Fruit fly (Drosophila melanogaster) whole organism, adult: ENCODE results near the gene CycB3.

ENCODE experiments used
- CG11617 ChIP-seq: fragments of 200-800 bp; sonication (Bioruptor generic); optimal IDR thresholded peaks from 2 replicates; lab custom pipeline; 2017; ENCODE audit warnings: mild to moderate bottlenecking, missing biosample characterization, missing genetic modification reagents, missing genetic modification characterization
- CG14711 ChIP-seq: fragments of 200-800 bp; sonication (Bioruptor generic); optimal IDR thresholded peaks from 2 replicates; lab custom pipeline; 2018; ENCODE audit warnings: missing biosample characterization, mild to moderate bottlenecking, missing genetic modification characterization, moderate library complexity
- CG33017 ChIP-seq: fragments of 200-800 bp; sonication (Bioruptor generic); optimal IDR thresholded peaks from 2 replicates; lab custom pipeline; 2018; ENCODE audit warnings: missing biosample characterization, mild to moderate bottlenecking, missing genetic modification characterization, moderate library complexity
- CG5204 ChIP-seq: fragments of 200-800 bp; sonication (Bioruptor generic); optimal IDR thresholded peaks from 2 replicates; lab custom pipeline; 2016; ENCODE audit warnings: missing biosample characterization, missing genetic modification characterization
- CG7045 ChIP-seq: fragments of 200-800 bp; sonication (Bioruptor generic); optimal IDR thresholded peaks from 2 replicates; lab custom pipeline; 2017; ENCODE audit warnings: missing biosample characterization, mild to moderate bottlenecking, missing genetic modification characterization
- CG7101 ChIP-seq: fragments of 200-800 bp; sonication (Bioruptor generic); optimal IDR thresholded peaks from 2 replicates; lab custom pipeline; 2018; ENCODE audit warnings: missing biosample characterization, mild to moderate bottlenecking, missing genetic modification characterization, moderate library complexity
- Clk ChIP-seq: fragments of 200-800 bp; sonication (Bioruptor generic); optimal IDR thresholded peaks from 2 replicates; lab custom pipeline; 2017; ENCODE audit warnings: missing biosample characterization, missing genetic modification characterization
- Crg-1 ChIP-seq: fragments of 200-800 bp; sonication (Bioruptor generic); optimal IDR thresholded peaks from 2 replicates; lab custom pipeline; 2016; ENCODE audit warnings: missing biosample characterization, missing genetic modification characterization
- Mnt ChIP-seq: fragments of 200-800 bp; sonication (Bioruptor generic); optimal IDR thresholded peaks from 2 replicates; lab custom pipeline; 2016; ENCODE audit warnings: missing biosample characterization, mild to moderate bottlenecking, missing genetic modification characterization
- bab1 ChIP-seq: fragments of 200-800 bp; sonication (Bioruptor generic); optimal IDR thresholded peaks from 3 replicates; lab custom pipeline; 2019; ENCODE audit warnings: missing biosample characterization, mild to moderate bottlenecking, missing genetic modification characterization, moderate library complexity
- cic ChIP-seq: fragments of 200-800 bp; sonication (Bioruptor generic); optimal IDR thresholded peaks from 2 replicates; lab custom pipeline; 2017; ENCODE audit warnings: missing biosample characterization, mild to moderate bottlenecking, missing genetic modification characterization, moderate library complexity
- cnc ChIP-seq, 2 experiments: fragments of >200 bp; optimal IDR thresholded peaks; 2 replicates each; lab custom pipeline; 2017
- pad ChIP-seq: fragments of 200-800 bp; sonication (Bioruptor generic); optimal IDR thresholded peaks from 3 replicates; lab custom pipeline; 2017; ENCODE audit warnings: missing biosample characterization, missing genetic modification characterization, mild to moderate bottlenecking, moderate library complexity, missing genetic modification reagents
- toe ChIP-seq: fragments of 200-800 bp; sonication (Bioruptor generic); optimal IDR thresholded peaks from 2 replicates; lab custom pipeline; 2016; ENCODE audit warnings: missing biosample characterization, missing genetic modification characterization

DNA sequence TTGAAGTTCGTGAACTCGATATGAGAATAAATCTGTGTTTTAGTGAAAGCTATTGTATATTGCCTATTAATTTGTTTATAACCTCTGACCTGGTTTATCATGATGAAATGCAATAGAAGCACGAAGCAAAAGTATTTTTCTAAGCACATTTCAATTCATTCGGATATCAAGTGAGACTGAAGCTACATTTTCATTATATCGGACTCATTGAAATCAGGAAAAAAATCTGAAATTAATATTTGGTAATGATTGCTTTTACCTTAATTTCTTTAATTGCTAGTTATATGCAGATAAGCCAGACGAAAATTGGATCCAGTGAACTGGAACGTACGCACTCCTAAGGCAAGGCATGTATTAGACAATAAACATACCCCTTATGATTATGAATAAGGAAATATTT, 29.6 kb downstream of the CycB3 start, which contains the start of gene CG33658:
- TF ChIP-seq cnc (optimal IDR thresholded peaks at IDR 0.05; lab: Kevin White, UChicago) = no peak
- TF ChIP-seq cic (GFP tag; lab: Kevin White, UChicago) = no peak
- no peak for TF ChIP-seq pad (GFP tag; lab: Kevin White, UChicago)
- TF ChIP-seq CG11617 = no peak
- no peak for TF ChIP-seq CG33017 (tag; lab: Kevin White, UChicago)
- TF ChIP-seq Clk (GFP tag; lab: Kevin White, UChicago) = no peak
- TF ChIP-seq CG14711 (tag; lab: Kevin White, UChicago) = no peak
- no peak for TF ChIP-seq toe (GFP tag; lab: Kevin White, UChicago)
- TF ChIP-seq CG7045 (GFP tag; lab: Kevin White, UChicago) = no peak
- no peak for TF ChIP-seq Crg-1 (GFP tag; lab: Kevin White, UChicago)
- TF ChIP-seq bab1 (GFP tag; lab: Kevin White, UChicago) = no peak
- TF ChIP-seq CG7101 = no peak
- TF ChIP-seq CG5204 (GFP tag; lab: Kevin White, UChicago) = no peak
- TF ChIP-seq Mnt = no peak
